Worm (Caenorhabditis elegans) whole organism, young adult: ENCODE measurements around the gene C36C9.5.
A peak's percentile ranks its signal among the peaks of the same experiment; 100 is the strongest.

Source experiments
- B0035.1 ChIP-seq: sonication (generic microtip); optimal IDR thresholded peaks from 2 replicates; lab custom pipeline; 2016; ENCODE audit warnings: missing genetic modification characterization, mild to moderate bottlenecking, missing compliant biosample characterization, missing genotype, missing genetic modification reagents
- B0261.1 ChIP-seq: sonication (generic microtip); optimal IDR thresholded peaks from 2 replicates; lab custom pipeline; 2016; ENCODE audit warnings: mild to moderate bottlenecking, missing genetic modification characterization, moderate library complexity, missing compliant biosample characterization
- B0336.3 ChIP-seq: fragments of 200-800 bp; sonication (Bioruptor generic); IDR thresholded peaks from 2 replicates; pipeline ENCODE4 v1.3.6; 2022; ENCODE audit warnings: missing genetic modification characterization, missing compliant biosample characterization
- C17E4.6 ChIP-seq: fragments of 200-800 bp; sonication (Bioruptor generic); IDR thresholded peaks from 2 replicates; pipeline ENCODE4 v1.3.6; 2022; ENCODE audit warnings: missing genetic modification reagents, missing genetic modification characterization, missing compliant biosample characterization
- D2030.7 ChIP-seq: fragments of 200-800 bp; sonication (Bioruptor generic); IDR thresholded peaks from 2 replicates; pipeline ENCODE4 v1.3.6; 2022; ENCODE audit warnings: missing genetic modification reagents, missing genetic modification characterization, missing compliant biosample characterization
- F23B12.7 ChIP-seq: sonication (generic microtip); optimal IDR thresholded peaks from 2 replicates; lab custom pipeline; 2017; ENCODE audit warnings: missing genetic modification characterization, mild to moderate bottlenecking, missing compliant biosample characterization, antibody characterized with exemption, moderate library complexity; ENCODE audit not compliant: insufficient read depth
- F39B2.1 ChIP-seq: fragments of 200-800 bp; sonication (Bioruptor generic); IDR thresholded peaks from 2 replicates; pipeline ENCODE4 v1.3.6; 2022; ENCODE audit warnings: missing genetic modification reagents, missing genetic modification characterization, missing compliant biosample characterization
- T07F8.4 ChIP-seq: sonication (generic microtip); optimal IDR thresholded peaks from 2 replicates; lab custom pipeline; 2016; ENCODE audit warnings: mild to moderate bottlenecking, missing genetic modification characterization, moderate library complexity, missing compliant biosample characterization
- T26A5.8 ChIP-seq: sonication (generic microtip); optimal IDR thresholded peaks from 2 replicates; lab custom pipeline; 2016; ENCODE audit warnings: missing genetic modification characterization, missing compliant biosample characterization
- Y95B8A.8 ChIP-seq: fragments of 200-800 bp; sonication (Bioruptor generic); IDR thresholded peaks from 2 replicates; pipeline ENCODE4 v1.3.6; 2022; ENCODE audit warnings: missing genetic modification reagents, missing genetic modification characterization, missing compliant biosample characterization
- ama-1 ChIP-seq, 3 experiments: fragments of 150-350 bp in 1 of 3; sonication (generic microtip) in 2 of 3; optimal IDR thresholded peaks; 2 replicates each; lab custom pipeline; 2014 to 2018; ENCODE audit warnings: missing biosample characterization in 2 of 3, missing genetic modification characterization in 2 of 3, missing genetic modification reagents in 2 of 3
- attf-3 ChIP-seq: fragments of 200-800 bp; sonication (Bioruptor generic); conservative IDR thresholded peaks from 2 replicates; pipeline ENCODE4 v1.3.6; 2022; ENCODE audit warnings: missing genetic modification reagents, missing genetic modification characterization, missing compliant biosample characterization
- attf-5 ChIP-seq: fragments of 200-800 bp; sonication (Bioruptor generic); optimal IDR thresholded peaks from 2 replicates; lab custom pipeline; 2018; ENCODE audit warnings: mild to moderate bottlenecking, missing genetic modification characterization, missing compliant biosample characterization
- ceh-27 ChIP-seq: fragments of 200-800 bp; sonication (Bioruptor generic); optimal IDR thresholded peaks from 2 replicates; lab custom pipeline; 2018; ENCODE audit warnings: mild to moderate bottlenecking, missing genetic modification characterization, moderate library complexity, missing compliant biosample characterization
- ceh-40 ChIP-seq: fragments of 200-800 bp; sonication (Bioruptor generic); IDR thresholded peaks from 2 replicates; pipeline ENCODE4 v1.3.6; 2022; ENCODE audit warnings: missing genetic modification characterization, missing compliant biosample characterization
- chd-7 ChIP-seq: sonication (generic microtip); optimal IDR thresholded peaks from 2 replicates; lab custom pipeline; 2016; ENCODE audit warnings: mild to moderate bottlenecking, missing genetic modification characterization, moderate library complexity, missing compliant biosample characterization
- die-1 ChIP-seq: sonication (generic microtip); optimal IDR thresholded peaks from 2 replicates; lab custom pipeline; 2016; ENCODE audit warnings: missing genotype, mild to moderate bottlenecking, missing genetic modification characterization, missing compliant biosample characterization
- egrh-3 ChIP-seq: fragments of 200-800 bp; sonication (Bioruptor generic); IDR thresholded peaks from 2 replicates; pipeline ENCODE4 v1.3.6; 2022; ENCODE audit warnings: missing genetic modification reagents, missing genetic modification characterization, missing compliant biosample characterization
- ekl-4 ChIP-seq: fragments of 200-800 bp; sonication (Bioruptor generic); IDR thresholded peaks from 2 replicates; pipeline ENCODE4 v1.3.6; 2022; ENCODE audit warnings: missing genetic modification reagents, missing genetic modification characterization, missing compliant biosample characterization
- fkh-3 ChIP-seq: sonication (generic microtip); optimal IDR thresholded peaks from 2 replicates; lab custom pipeline; 2016; ENCODE audit warnings: mild to moderate bottlenecking, missing genetic modification characterization, missing compliant biosample characterization
- him-1 ChIP-seq: sonication (generic microtip); optimal IDR thresholded peaks from 2 replicates; lab custom pipeline; 2016; ENCODE audit warnings: missing genotype, missing genetic modification reagents, missing genetic modification characterization, missing compliant biosample characterization
- hmg-1.2 ChIP-seq: fragments of 200-800 bp; sonication (Bioruptor generic); IDR thresholded peaks from 2 replicates; pipeline ENCODE4 v1.3.6; 2022; ENCODE audit warnings: missing genetic modification reagents, missing genetic modification characterization, missing compliant biosample characterization
- hsf-1 ChIP-seq: fragments of 200-800 bp; sonication (Bioruptor generic); IDR thresholded peaks from 2 replicates; pipeline ENCODE4 v1.3.6; 2022; ENCODE audit warnings: missing genetic modification reagents, missing genetic modification characterization, missing compliant biosample characterization
- let-526 ChIP-seq: fragments of 200-800 bp; sonication (Bioruptor generic); IDR thresholded peaks from 2 replicates; pipeline ENCODE4 v1.3.6; 2022; ENCODE audit warnings: missing genetic modification reagents, missing genetic modification characterization, missing compliant biosample characterization
- lin-40 ChIP-seq: sonication (generic microtip); optimal IDR thresholded peaks from 2 replicates; lab custom pipeline; 2016; ENCODE audit warnings: missing genetic modification characterization, mild to moderate bottlenecking, missing compliant biosample characterization, missing genotype, missing genetic modification reagents
- repo-1 ChIP-seq: sonication (generic microtip); optimal IDR thresholded peaks from 2 replicates; lab custom pipeline; 2017; ENCODE audit warnings: mild to moderate bottlenecking, missing genetic modification characterization, missing compliant biosample characterization
- rpc-1 ChIP-seq, 2 experiments: fragments of 150-350 bp in 1 of 2; sonication (generic microtip) in 1 of 2; optimal IDR thresholded peaks; 2 replicates each; lab custom pipeline; 2014 to 2018; ENCODE audit warnings: missing biosample characterization in 1 of 2, missing genetic modification characterization in 1 of 2, missing genetic modification reagents in 1 of 2, missing genotype in 1 of 2
- snpc-3.4 ChIP-seq: sonication (generic microtip); optimal IDR thresholded peaks from 2 replicates; lab custom pipeline; 2017; ENCODE audit warnings: missing genetic modification characterization, mild to moderate bottlenecking, missing compliant biosample characterization, antibody characterized with exemption, moderate library complexity, missing genotype, missing genetic modification reagents
- snpc-4 ChIP-seq, 5 experiments: fragments of 150-350 bp in 1 of 5; sonication (generic microtip) in 4 of 5; optimal IDR thresholded peaks; 2 replicates each; lab custom pipeline; 2014 to 2018; ENCODE audit warnings: missing genetic modification characterization in 5 of 5, missing biosample characterization in 3 of 5, antibody characterized with exemption in 2 of 5, mild to moderate bottlenecking in 2 of 5, missing compliant biosample characterization in 2 of 5, missing genotype in 2 of 5, moderate library complexity in 2 of 5, missing genetic modification reagents in 1 of 5
- somi-1 ChIP-seq: fragments of 200-800 bp; sonication (Bioruptor generic); optimal IDR thresholded peaks from 2 replicates; lab custom pipeline; 2018; ENCODE audit warnings: mild to moderate bottlenecking, missing genetic modification characterization, missing compliant biosample characterization
- tbx-9 ChIP-seq: sonication (generic microtip); optimal IDR thresholded peaks from 2 replicates; lab custom pipeline; 2016; ENCODE audit warnings: borderline replicate concordance, missing genetic modification characterization, inconsistent platforms, missing compliant biosample characterization
- zfh-2 ChIP-seq: fragments of 200-800 bp; sonication (Bioruptor generic); conservative IDR thresholded peaks from 2 replicates; pipeline ENCODE4 v1.3.6; 2022; ENCODE audit warnings: missing genetic modification reagents, missing genetic modification characterization, missing compliant biosample characterization
- ztf-18 ChIP-seq: sonication (generic microtip); optimal IDR thresholded peaks from 2 replicates; lab custom pipeline; 2016; ENCODE audit warnings: missing genotype, mild to moderate bottlenecking, missing genetic modification characterization, missing compliant biosample characterization
- ztf-22 ChIP-seq: fragments of 200-800 bp; sonication (Bioruptor generic); optimal IDR thresholded peaks from 2 replicates; lab custom pipeline; 2018; ENCODE audit warnings: mild to moderate bottlenecking, missing genetic modification characterization, moderate library complexity, missing compliant biosample characterization

The C36C9.5 gene

DNA sequence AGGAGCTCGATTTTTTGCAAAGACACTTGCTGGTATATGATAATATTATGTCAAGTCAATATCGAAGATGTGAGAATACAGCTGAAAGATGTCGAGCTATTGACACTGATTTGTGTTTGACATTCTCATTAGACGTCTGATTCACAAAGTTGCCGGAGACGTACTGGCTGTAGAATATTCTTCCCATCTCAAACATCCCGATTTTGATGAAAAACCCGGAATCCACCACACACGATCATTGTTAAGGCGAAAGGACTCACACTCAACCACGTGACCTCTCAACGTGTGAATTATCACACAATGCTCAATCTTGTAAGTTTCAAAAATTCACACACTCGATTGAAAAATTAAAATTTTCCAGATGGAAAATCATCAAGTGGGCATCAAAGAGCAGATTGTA lies 32.2 kb upstream of the C36C9.5 start, which contains the start of gene F07G6.12 (continued):
- TF ChIP-seq B0336.3 (GFP tag; lab: Robert Waterston, UW) (no peak), B0035.1 (tag; lab: Kevin White, UChicago) (no peak), die-1 (tag; lab: Kevin White, UChicago) (no peak), F39B2.1 (GFP tag; lab: Robert Waterston, UW) (no peak), tbx-9 (tag; lab: Kevin White, UChicago) (no peak), B0261.1 (tag; lab: Kevin White, UChicago) (no peak)

DNA sequence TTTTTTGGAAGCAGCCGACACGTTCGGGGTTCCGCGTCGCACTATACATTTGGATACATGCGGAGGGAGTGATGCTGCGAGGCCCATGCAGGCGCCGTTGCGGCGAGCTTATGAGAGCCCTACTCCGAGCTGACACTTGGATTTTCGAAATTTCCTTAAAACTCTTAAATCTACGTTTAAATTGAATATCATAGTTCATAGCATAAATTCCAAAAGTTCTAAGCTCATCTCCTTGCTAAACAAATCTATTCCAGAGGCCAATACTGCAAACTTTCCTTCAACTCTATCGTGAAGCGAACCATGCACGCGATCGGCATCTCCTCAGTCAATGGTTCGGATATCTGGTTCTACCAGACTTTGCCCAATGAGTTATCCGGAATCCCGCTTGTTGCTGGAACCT lies 25.8 kb upstream of the C36C9.5 start, which contains the start of gene dgn-3:
TSS of gene dgn-3 (plus strand) at position 301 of the 400 bp plus-strand sequence.
- TF ChIP-seq attf-3 (GFP tag; lab: Robert Waterston, UW): no peak
- TF ChIP-seq zfh-2 (GFP tag; lab: Robert Waterston, UW): peak; percentile 50; the same call in 1 of the 2 replicates
- no peak for TF ChIP-seq snpc-4 (GFP tag; optimal IDR thresholded peaks at IDR 0.05; lab: Kevin White, UChicago)
- TF ChIP-seq snpc-4 (tag; optimal IDR thresholded peaks at IDR 0.05; lab: Kevin White, UChicago): peak in 1 of 4 experiments; percentile 54

DNA sequence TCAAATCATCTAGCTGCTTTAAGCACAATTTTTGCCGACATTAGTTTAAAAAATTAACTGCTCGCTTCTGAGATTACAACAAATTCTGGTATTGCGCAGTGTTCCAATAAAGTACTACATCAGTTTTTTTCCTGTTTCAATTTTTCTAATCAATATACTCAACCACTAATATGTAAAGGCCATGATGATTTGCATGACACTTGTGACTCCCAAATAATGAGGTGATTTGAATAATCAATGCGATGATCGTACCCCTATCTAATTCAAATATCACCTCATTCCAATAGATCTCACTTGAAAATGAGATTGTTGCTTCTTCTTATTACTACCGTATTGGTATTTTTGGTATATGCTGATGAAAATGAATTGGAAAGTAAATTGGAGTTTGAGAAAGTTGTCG lies 23.3 kb upstream of the C36C9.5 start, which contains the start of gene F07G6.2:
TSS of gene F07G6.2 (plus strand) at position 301 of the 400 bp plus-strand sequence.
- TF ChIP-seq zfh-2 (GFP tag; lab: Robert Waterston, UW): no peak
- TF ChIP-seq C17E4.6 (GFP tag; lab: Robert Waterston, UW): no peak
- TF ChIP-seq somi-1 (GFP tag; lab: Kevin White, UChicago): no peak
- TF ChIP-seq him-1 (tag; lab: Kevin White, UChicago): no peak
- TF ChIP-seq Y95B8A.8 (GFP tag; lab: Robert Waterston, UW): no peak
- no peak for TF ChIP-seq chd-7
- no peak for TF ChIP-seq ama-1 (optimal IDR thresholded peaks at IDR 0.05; lab: Kevin White, UChicago)
- TF ChIP-seq ama-1 (GFP tag; optimal IDR thresholded peaks at IDR 0.05; lab: Kevin White, UChicago): no peak
- TF ChIP-seq ekl-4 (GFP tag; lab: Robert Waterston, UW): no peak
- no peak for TF ChIP-seq ceh-40 (GFP tag; lab: Robert Waterston, UW)
- TF ChIP-seq ztf-22 (GFP tag; lab: Kevin White, UChicago): no peak
- no peak for TF ChIP-seq F23B12.7 (tag; lab: Kevin White, UChicago)
- TF ChIP-seq egrh-3 (GFP tag; lab: Robert Waterston, UW): no peak
- TF ChIP-seq B0035.1 (tag; lab: Kevin White, UChicago): no peak
- TF ChIP-seq rpc-1 (optimal IDR thresholded peaks at IDR 0.05; lab: Kevin White, UChicago): no peak
- no peak for TF ChIP-seq rpc-1 (tag; optimal IDR thresholded peaks at IDR 0.05; lab: Kevin White, UChicago)
- TF ChIP-seq let-526 (GFP tag; lab: Robert Waterston, UW): no peak
- TF ChIP-seq ztf-18 (tag; lab: Kevin White, UChicago): no peak
- TF ChIP-seq die-1 (tag; lab: Kevin White, UChicago): no peak
- TF ChIP-seq snpc-3.4: no peak

DNA sequence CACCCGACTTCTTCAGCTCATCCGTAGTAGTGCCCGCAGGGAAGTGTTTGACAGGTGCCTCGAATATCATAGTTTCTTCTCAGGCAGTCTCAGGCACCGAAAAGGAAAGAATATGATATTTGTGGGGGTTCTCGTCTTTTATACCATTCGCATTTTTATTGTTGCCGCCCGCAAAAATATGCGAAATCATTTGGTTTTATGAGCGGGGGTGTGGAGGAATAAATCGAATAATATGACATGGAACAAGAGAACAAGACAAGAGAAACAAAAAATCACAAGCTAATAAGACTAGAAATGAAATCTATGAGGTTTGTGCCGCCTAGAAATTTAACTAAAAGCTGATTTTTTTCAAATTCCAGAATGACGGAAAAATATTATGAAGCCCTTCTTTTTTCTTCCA lies 16.6 kb upstream of the C36C9.5 start, which contains the start of gene F07G6.8:
TSS of gene F07G6.8 (minus strand) at position 101 of the 400 bp plus-strand sequence.
- TF ChIP-seq attf-5 (no peak), ztf-18 (tag; lab: Kevin White, UChicago) (no peak), repo-1 (tag; lab: Kevin White, UChicago) (no peak), C17E4.6 (GFP tag; lab: Robert Waterston, UW) (no peak), hsf-1 (GFP tag; lab: Robert Waterston, UW) (no peak), tbx-9 (tag; lab: Kevin White, UChicago) (no peak), T07F8.4 (tag; lab: Kevin White, UChicago) (no peak), D2030.7 (GFP tag; lab: Robert Waterston, UW) (no peak), lin-40 (tag; lab: Kevin White, UChicago) (no peak), ekl-4 (GFP tag; lab: Robert Waterston, UW) (no peak), ceh-27 (GFP tag; lab: Kevin White, UChicago) (no peak), hmg-1.2 (GFP tag; lab: Robert Waterston, UW) (no peak), T26A5.8 (tag; lab: Kevin White, UChicago) (no peak), fkh-3 (no peak)
